Worm (Caenorhabditis elegans) whole organism, early embryonic: ENCODE results near the gene srj-5.

Source experiments
- B0310.2 ChIP-seq: sonication (generic microtip); optimal IDR thresholded peaks from 2 replicates; lab custom pipeline; 2016; ENCODE audit warnings: mild to moderate bottlenecking, missing genetic modification characterization, missing compliant biosample characterization
- F13C5.2 ChIP-seq: sonication (generic microtip); optimal IDR thresholded peaks from 2 replicates; lab custom pipeline; 2017; ENCODE audit warnings: mild to moderate bottlenecking, missing genetic modification characterization, inconsistent platforms, missing compliant biosample characterization
- aly-1 ChIP-seq: sonication (generic microtip); optimal IDR thresholded peaks from 2 replicates; lab custom pipeline; 2016; ENCODE audit warnings: missing genetic modification characterization, missing compliant biosample characterization
- ama-1 ChIP-seq: fragments of 150-350 bp; optimal IDR thresholded peaks from 2 replicates; lab custom pipeline; 2014
- ceh-13 ChIP-seq: fragments of 200-800 bp; sonication (Bioruptor generic); optimal IDR thresholded peaks from 2 replicates; lab custom pipeline; 2018; ENCODE audit warnings: mild to moderate bottlenecking, missing genetic modification characterization, missing compliant biosample characterization
- ceh-36 ChIP-seq: sonication (generic microtip); optimal IDR thresholded peaks from 2 replicates; lab custom pipeline; 2016; ENCODE audit warnings: missing genetic modification characterization, inconsistent platforms, missing compliant biosample characterization
- ets-7 ChIP-seq: sonication (generic microtip); optimal IDR thresholded peaks from 2 replicates; lab custom pipeline; 2016; ENCODE audit warnings: missing genotype, missing genetic modification characterization, missing compliant biosample characterization
- flt-1 ChIP-seq: fragments of 200-800 bp; sonication (Bioruptor generic); IDR thresholded peaks from 2 replicates; pipeline ENCODE4 v1.3.6; 2022; ENCODE audit warnings: missing genetic modification characterization, missing compliant biosample characterization
- hmbx-1 ChIP-seq: sonication (generic microtip); optimal IDR thresholded peaks from 2 replicates; lab custom pipeline; 2016; ENCODE audit warnings: mild to moderate bottlenecking, missing genetic modification characterization, missing compliant biosample characterization
- hmg-4 ChIP-seq: fragments of 200-800 bp; sonication (Bioruptor generic); optimal IDR thresholded peaks from 2 replicates; lab custom pipeline; 2018; ENCODE audit warnings: mild to moderate bottlenecking, missing genetic modification characterization, missing compliant biosample characterization
- hnd-1 ChIP-seq: sonication (generic microtip); optimal IDR thresholded peaks from 2 replicates; lab custom pipeline; 2016; ENCODE audit warnings: missing genetic modification characterization, missing compliant biosample characterization
- pes-1 ChIP-seq: fragments of 200-800 bp; sonication (Bioruptor generic); IDR thresholded peaks from 2 replicates; pipeline ENCODE4 v1.3.6; 2022; ENCODE audit warnings: missing genetic modification reagents, missing genetic modification characterization, missing compliant biosample characterization
- scrt-1 ChIP-seq: fragments of 200-800 bp; sonication (Bioruptor generic); IDR thresholded peaks from 2 replicates; pipeline ENCODE4 v1.3.6; 2022; ENCODE audit warnings: missing genetic modification characterization, missing compliant biosample characterization
- sea-1 ChIP-seq: fragments of 200-800 bp; sonication (Bioruptor generic); conservative IDR thresholded peaks from 2 replicates; pipeline ENCODE4 v1.3.6; 2022; ENCODE audit warnings: missing genetic modification characterization, missing compliant biosample characterization
- tbx-11 ChIP-seq: fragments of 200-800 bp; sonication (Bioruptor generic); IDR thresholded peaks from 2 replicates; pipeline ENCODE4 v1.3.6; 2022; ENCODE audit warnings: missing genetic modification characterization, missing compliant biosample characterization
- tbx-37 ChIP-seq: fragments of 200-800 bp; sonication (Bioruptor generic); conservative IDR thresholded peaks from 2 replicates; pipeline ENCODE4 v1.3.6; 2022; ENCODE audit warnings: missing genetic modification reagents, missing genetic modification characterization, missing compliant biosample characterization
- tra-4 ChIP-seq: sonication (generic microtip); optimal IDR thresholded peaks from 2 replicates; lab custom pipeline; 2017; ENCODE audit warnings: missing genetic modification characterization, missing compliant biosample characterization

Gene srj-5

DNA sequence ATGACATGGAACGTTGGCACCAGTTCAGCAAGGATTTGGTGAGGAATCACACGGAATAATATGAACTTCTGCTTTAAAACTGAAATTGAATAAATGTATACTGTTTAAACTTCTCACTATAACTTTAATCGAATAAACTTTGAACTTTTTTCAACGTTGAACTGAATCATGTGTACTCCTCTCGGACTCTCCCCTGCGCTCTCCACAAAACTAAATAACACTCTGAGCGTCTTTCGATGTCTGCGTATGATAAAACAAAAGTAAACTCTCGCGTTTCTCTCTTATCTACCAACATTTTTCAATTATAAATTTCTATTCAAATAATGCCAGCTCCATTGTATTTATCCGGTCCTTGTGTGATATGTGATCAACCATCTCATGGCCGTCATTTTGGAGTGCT, 21.0 kb downstream of the srj-5 start:
- TF ChIP-seq scrt-1 (GFP tag; lab: Robert Waterston, UW) (no peak), flt-1 (no peak), aly-1 (no peak), tra-4 (no peak), ceh-36 (tag; lab: Kevin White, UChicago) (no peak), pes-1 (GFP tag; lab: Robert Waterston, UW) (no peak), ets-7 (tag; lab: Kevin White, UChicago) (no peak), ceh-13 (no peak), tbx-11 (no peak), tbx-37 (GFP tag; lab: Robert Waterston, UW) (no peak), F13C5.2 (no peak), hnd-1 (no peak), ama-1 (lab: Kevin White, UChicago) (no peak), hmg-4 (GFP tag; lab: Kevin White, UChicago) (no peak), hmbx-1 (tag; lab: Kevin White, UChicago) (no peak), B0310.2 (tag; lab: Kevin White, UChicago) (no peak), sea-1 (GFP tag; lab: Robert Waterston, UW) (no peak)

DNA sequence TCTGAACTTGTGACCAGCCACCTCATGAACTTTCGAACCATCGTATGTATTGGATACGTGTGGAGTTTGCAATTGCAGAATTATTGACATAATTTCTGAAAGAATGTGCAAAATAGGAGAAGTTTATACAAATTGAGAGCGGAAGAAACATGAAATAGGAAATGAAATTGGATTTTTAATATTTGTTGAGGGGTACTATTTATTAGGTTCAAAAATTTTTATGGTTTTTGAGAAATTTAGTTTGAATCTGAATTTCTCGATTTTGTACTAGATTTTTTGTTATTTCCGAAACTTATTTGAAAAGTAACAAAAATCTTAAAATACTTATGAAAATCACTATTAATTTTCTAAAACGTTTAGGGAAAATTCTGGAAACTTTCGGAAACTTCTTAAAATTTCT, 24.3 kb downstream of the srj-5 start, which contains the start of gene F48G7.9:
Gene F48G7.9 (minus strand): TSS at position 101 of the 400 bp plus-strand sequence.
- no peak for TF ChIP-seq ceh-13
- no peak for TF ChIP-seq pes-1 (GFP tag; lab: Robert Waterston, UW)
- TF ChIP-seq hnd-1 = no peak
- no peak for TF ChIP-seq ama-1 (lab: Kevin White, UChicago)
- TF ChIP-seq F13C5.2 = no peak
- TF ChIP-seq ets-7 (tag; lab: Kevin White, UChicago) = no peak
- TF ChIP-seq aly-1 = no peak
- TF ChIP-seq tra-4 = no peak
- no peak for TF ChIP-seq tbx-11
- no peak for TF ChIP-seq tbx-37 (GFP tag; lab: Robert Waterston, UW)
- TF ChIP-seq flt-1 = no peak
- no peak for TF ChIP-seq scrt-1 (GFP tag; lab: Robert Waterston, UW)
- TF ChIP-seq B0310.2 (tag; lab: Kevin White, UChicago) = no peak
- no peak for TF ChIP-seq ceh-36 (tag; lab: Kevin White, UChicago)
- TF ChIP-seq hmg-4 (GFP tag; lab: Kevin White, UChicago) = no peak
- TF ChIP-seq hmbx-1 (tag; lab: Kevin White, UChicago) = no peak
- TF ChIP-seq sea-1 (GFP tag; lab: Robert Waterston, UW) = no peak

DNA sequence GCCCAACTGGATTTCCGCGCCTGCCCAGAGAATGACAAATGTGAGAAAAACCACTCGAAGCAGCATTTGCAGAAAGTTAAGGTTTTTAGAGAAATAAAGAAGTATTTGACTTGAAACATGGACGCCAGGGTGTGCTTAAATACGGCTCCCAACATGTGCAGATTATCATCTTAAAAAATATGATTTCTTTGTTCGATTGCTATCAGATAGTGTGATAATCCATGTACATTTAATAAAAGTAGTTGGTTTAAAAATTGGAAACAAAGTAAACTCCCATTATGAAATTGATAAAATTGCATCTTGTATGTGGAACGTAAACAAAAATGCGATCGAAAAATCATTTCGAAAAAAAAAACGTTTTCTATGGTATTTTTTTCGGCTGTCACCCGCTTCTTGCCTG, 25.3 kb downstream of the srj-5 start, which contains the start of gene F48G7.8:
Gene F48G7.8 (minus strand): TSS at position 101 of the 400 bp plus-strand sequence.
- no peak for TF ChIP-seq hnd-1
- TF ChIP-seq tra-4 = no peak
- TF ChIP-seq tbx-37 (GFP tag; lab: Robert Waterston, UW) = no peak
- TF ChIP-seq pes-1 (GFP tag; lab: Robert Waterston, UW) = no peak
- no peak for TF ChIP-seq hmbx-1 (tag; lab: Kevin White, UChicago)
- no peak for TF ChIP-seq aly-1
- no peak for TF ChIP-seq B0310.2 (tag; lab: Kevin White, UChicago)

DNA sequence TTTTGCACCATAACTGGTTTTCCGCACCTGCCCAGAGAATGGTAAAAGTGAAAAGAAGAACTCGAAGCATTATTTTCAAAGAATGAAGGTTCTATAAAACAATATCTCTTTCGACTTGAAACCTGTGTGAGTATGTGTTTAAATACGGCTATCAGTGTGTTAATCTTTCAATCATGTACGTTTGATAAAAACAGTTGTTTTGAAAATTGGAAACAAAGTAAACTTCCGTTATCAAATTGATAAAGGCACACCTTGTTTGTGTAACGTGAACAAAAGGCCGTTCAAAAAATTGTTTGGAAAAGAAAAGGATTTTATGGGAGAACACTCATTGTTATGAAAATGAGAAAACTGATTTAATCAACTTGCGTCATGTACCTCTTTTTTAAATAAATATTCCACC, 26.5 kb downstream of the srj-5 start, which contains the start of gene F48G7.7:
Gene F48G7.7 (minus strand): TSS at position 101 of the 400 bp plus-strand sequence.
- TF ChIP-seq hmg-4 (GFP tag; lab: Kevin White, UChicago) = no peak
- no peak for TF ChIP-seq hmbx-1 (tag; lab: Kevin White, UChicago)
- no peak for TF ChIP-seq B0310.2 (tag; lab: Kevin White, UChicago)
- TF ChIP-seq ceh-13 = no peak
- no peak for TF ChIP-seq aly-1
- TF ChIP-seq tbx-11 = no peak
- TF ChIP-seq ets-7 (tag; lab: Kevin White, UChicago) = no peak
- no peak for TF ChIP-seq scrt-1 (GFP tag; lab: Robert Waterston, UW)
- no peak for TF ChIP-seq sea-1 (GFP tag; lab: Robert Waterston, UW)
- TF ChIP-seq tra-4 = no peak
- TF ChIP-seq ceh-36 (tag; lab: Kevin White, UChicago) = no peak
- no peak for TF ChIP-seq pes-1 (GFP tag; lab: Robert Waterston, UW)
- TF ChIP-seq flt-1 = no peak
- no peak for TF ChIP-seq tbx-37 (GFP tag; lab: Robert Waterston, UW)
- no peak for TF ChIP-seq ama-1 (lab: Kevin White, UChicago)
- TF ChIP-seq F13C5.2 = no peak
- TF ChIP-seq hnd-1 = no peak

DNA sequence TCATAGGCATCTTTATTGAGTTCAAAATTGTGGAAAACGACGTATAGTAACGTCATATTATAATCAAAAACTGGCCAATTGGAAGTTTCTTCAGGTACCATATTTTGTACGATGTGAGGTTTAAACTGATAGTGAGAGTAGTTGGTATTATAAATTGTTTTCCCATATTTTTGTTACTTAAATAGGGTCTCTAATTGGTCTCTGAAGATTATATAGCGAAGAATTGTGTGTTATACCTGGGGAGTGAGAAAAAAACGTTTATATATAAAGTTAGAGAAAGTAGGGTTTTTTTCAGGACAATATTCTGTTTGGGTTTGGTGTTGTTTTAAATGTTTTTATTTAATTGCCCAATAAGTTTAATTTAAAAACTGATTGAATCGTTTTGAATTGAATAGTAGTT, 27.9 kb downstream of the srj-5 start, which contains the start of gene srt-17:
Gene srt-17 (minus strand): TSS at position 101 of the 400 bp plus-strand sequence.
- no peak for TF ChIP-seq ets-7 (tag; lab: Kevin White, UChicago)
- no peak for TF ChIP-seq flt-1
- no peak for TF ChIP-seq hnd-1
- no peak for TF ChIP-seq scrt-1 (GFP tag; lab: Robert Waterston, UW)

DNA sequence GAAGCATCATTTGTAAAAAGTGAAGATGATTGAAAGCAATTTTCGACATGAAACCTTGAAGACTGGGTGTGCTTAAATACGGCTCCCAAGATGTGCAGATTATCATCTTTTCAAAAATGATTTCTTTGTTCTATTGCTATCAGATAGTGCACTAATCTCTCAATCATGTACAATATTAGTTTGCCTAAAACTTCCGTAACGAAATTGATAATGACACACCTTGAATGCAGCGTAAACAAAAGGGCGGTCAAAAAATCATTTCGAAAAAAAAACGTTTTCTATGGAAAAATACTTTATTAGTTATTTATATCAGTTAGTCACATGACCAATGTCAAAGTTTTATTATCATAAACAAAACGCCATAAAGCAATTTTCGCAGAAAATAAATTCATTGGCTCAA, 29.9 kb downstream of the srj-5 start, which contains the start of gene F48G7.5:
Gene F48G7.5 (minus strand): TSS at position 34 of the 400 bp plus-strand sequence.
- TF ChIP-seq hmg-4 (GFP tag; lab: Kevin White, UChicago) (no peak), flt-1 (no peak), pes-1 (GFP tag; lab: Robert Waterston, UW) (no peak), sea-1 (GFP tag; lab: Robert Waterston, UW) (no peak), aly-1 (no peak), F13C5.2 (no peak), hmbx-1 (tag; lab: Kevin White, UChicago) (no peak), ceh-13 (no peak)

DNA sequence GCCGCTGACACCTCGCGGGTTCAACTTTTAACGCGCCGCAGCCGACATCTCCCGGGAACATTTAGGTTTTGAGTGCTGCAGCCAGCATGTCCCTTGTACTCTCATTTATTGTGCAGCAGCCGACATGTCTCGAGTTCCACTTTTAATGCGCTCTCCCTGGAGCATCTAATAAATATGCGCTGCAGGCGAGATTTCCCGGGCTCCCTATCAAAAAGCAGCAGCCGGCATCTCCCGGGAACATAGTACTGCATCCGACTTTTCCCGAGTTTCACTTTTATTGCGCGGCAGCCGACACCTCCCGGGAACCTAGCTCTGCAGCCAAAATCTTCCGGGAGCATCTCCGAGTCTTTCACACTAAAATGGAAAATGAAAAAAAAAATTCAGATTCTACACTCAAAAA, 31.9 kb downstream of the srj-5 start:
- TF ChIP-seq scrt-1 (GFP tag; lab: Robert Waterston, UW) = no peak
- no peak for TF ChIP-seq ceh-36 (tag; lab: Kevin White, UChicago)
- no peak for TF ChIP-seq ets-7 (tag; lab: Kevin White, UChicago)
- no peak for TF ChIP-seq sea-1 (GFP tag; lab: Robert Waterston, UW)
- TF ChIP-seq ceh-13 = no peak
- TF ChIP-seq tra-4 = no peak
- TF ChIP-seq hmg-4 (GFP tag; lab: Kevin White, UChicago) = no peak
- no peak for TF ChIP-seq tbx-37 (GFP tag; lab: Robert Waterston, UW)

DNA sequence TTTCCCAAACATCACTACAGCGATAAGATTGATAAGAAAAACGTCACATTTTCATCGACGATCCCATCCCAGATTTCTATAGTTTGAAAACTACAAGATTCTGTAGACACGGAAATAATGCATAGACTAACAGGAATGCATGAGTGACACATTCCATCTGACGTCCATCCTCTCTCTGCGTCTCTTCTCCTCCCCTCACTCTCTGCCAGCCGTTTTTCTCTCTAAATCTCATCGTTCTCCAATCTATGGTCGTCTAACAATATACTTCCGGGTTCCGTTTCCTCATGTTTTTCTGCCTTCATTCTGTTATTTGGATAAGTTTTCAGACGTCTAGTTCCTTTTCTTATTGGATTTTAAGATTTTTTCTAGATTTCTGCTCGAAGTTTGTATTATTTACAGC, 33.8 kb downstream of the srj-5 start, which contains the start of gene F48G7.4:
Gene F48G7.4 (plus strand): TSS at position 400 of the 400 bp plus-strand sequence.
- TF ChIP-seq tbx-37 (GFP tag; lab: Robert Waterston, UW) (no peak), hnd-1 (no peak), F13C5.2 (no peak), hmg-4 (GFP tag; lab: Kevin White, UChicago) (no peak), ama-1 (lab: Kevin White, UChicago) (no peak), sea-1 (GFP tag; lab: Robert Waterston, UW) (no peak), tra-4 (no peak), scrt-1 (GFP tag; lab: Robert Waterston, UW) (no peak), B0310.2 (tag; lab: Kevin White, UChicago) (no peak), aly-1 (no peak), ceh-13 (no peak), pes-1 (GFP tag; lab: Robert Waterston, UW) (no peak), ets-7 (tag; lab: Kevin White, UChicago) (no peak), hmbx-1 (tag; lab: Kevin White, UChicago) (no peak), tbx-11 (no peak), flt-1 (no peak), ceh-36 (tag; lab: Kevin White, UChicago) (no peak)
